4 fruit fly cellular contexts compared by ENCODE assay signal in genomic region chr2L:21828791-21829184, dm6.
TF ChIP-seq lines count a peak whose summit lies in the region.

No protein-coding gene starts in this region.

- TF ChIP-seq CTCF in whole organism, embryonic (GFP tag; optimal IDR thresholded peaks at IDR 0.05; lab: Kevin White, UChicago): no peak

TF ChIP-seq in whole organism, adult, 20 proteins besides CTCF, POLR2A, EP300 and RAD21:
- peak; percentile 37 for TF ChIP-seq kay (GFP tag; lab: Kevin White, UChicago; ENCODE audit: borderline replicate concordance)
- no peak for TF ChIP-seq CG1620 (GFP tag; optimal IDR thresholded peaks at IDR 0.05; lab: Kevin White, UChicago)
- peak; percentile 2 for TF ChIP-seq ovo (GFP tag; optimal IDR thresholded peaks at IDR 0.05; lab: Kevin White, UChicago)

TF ChIP-seq in whole organism, embryonic, 481 proteins besides CTCF, POLR2A, EP300 and RAD21 (continues in another document):
- TF ChIP-seq CG2199 (GFP tag; IDR thresholded peaks at IDR 0.05; lab: Robert Waterston, UW): peak; percentile 93
- no peak for TF ChIP-seq twi (tag; optimal IDR thresholded peaks at IDR 0.05; lab: Kevin White, UChicago)
- TF ChIP-seq CG9727 (GFP tag; optimal IDR thresholded peaks at IDR 0.05; lab: Kevin White, UChicago): peak; percentile 7
- no peak for TF ChIP-seq CG6791 (GFP tag; IDR thresholded peaks at IDR 0.05; lab: Robert Waterston, UW; ENCODE audit: partially characterized antibody)
- TF ChIP-seq Meics (GFP tag; optimal IDR thresholded peaks at IDR 0.05; lab: Kevin White, UChicago): peak; percentile 95
- TF ChIP-seq pros (GFP tag; optimal IDR thresholded peaks at IDR 0.05; lab: Kevin White, UChicago): peak; percentile 15
- TF ChIP-seq MBD-R2 (GFP tag; IDR thresholded peaks at IDR 0.05; lab: Robert Waterston, UW): no peak
- TF ChIP-seq CG13624 (GFP tag; optimal IDR thresholded peaks at IDR 0.05; lab: Kevin White, UChicago): no peak
- no peak for TF ChIP-seq CHES-1-like (GFP tag; optimal IDR thresholded peaks at IDR 0.05; lab: Kevin White, UChicago)
- peak; percentile 3 for TF ChIP-seq org-1 (GFP tag; optimal IDR thresholded peaks at IDR 0.05; lab: Kevin White, UChicago)
- TF ChIP-seq kni (GFP tag; optimal IDR thresholded peaks at IDR 0.05; lab: Kevin White, UChicago): peak; percentile 40
- no peak for TF ChIP-seq YL-1 (GFP tag; optimal IDR thresholded peaks at IDR 0.05; lab: Kevin White, UChicago)
- no peak for TF ChIP-seq CG8089 (GFP tag; optimal IDR thresholded peaks at IDR 0.05; lab: Kevin White, UChicago)
- TF ChIP-seq NC2β (GFP tag; optimal IDR thresholded peaks at IDR 0.05; lab: Kevin White, UChicago): no peak
- no peak for TF ChIP-seq Hr78 (GFP tag; optimal IDR thresholded peaks at IDR 0.05; lab: Kevin White, UChicago)
- no peak for TF ChIP-seq CG2116 (GFP tag; optimal IDR thresholded peaks at IDR 0.05; lab: Kevin White, UChicago)
- peak; percentile 19 for TF ChIP-seq Hey (tag; optimal IDR thresholded peaks at IDR 0.05; lab: Kevin White, UChicago)
- no peak for TF ChIP-seq tll (GFP tag; optimal IDR thresholded peaks at IDR 0.05; lab: Kevin White, UChicago)
- no peak for TF ChIP-seq ara (GFP tag; IDR thresholded peaks at IDR 0.05; lab: Robert Waterston, UW)
- no peak for TF ChIP-seq CG10462 (GFP tag; optimal IDR thresholded peaks at IDR 0.05; lab: Kevin White, UChicago)
- no peak for TF ChIP-seq HLH4C (GFP tag; IDR thresholded peaks at IDR 0.05; lab: Robert Waterston, UW; ENCODE audit: partially characterized antibody)
- no peak for TF ChIP-seq CG33213 (GFP tag; optimal IDR thresholded peaks at IDR 0.05; lab: Kevin White, UChicago)
- no peak for TF ChIP-seq HHEX (GFP tag; optimal IDR thresholded peaks at IDR 0.05; lab: Kevin White, UChicago)
- no peak for TF ChIP-seq schlank (tag; optimal IDR thresholded peaks at IDR 0.05; lab: Kevin White, UChicago)
- TF ChIP-seq inv (GFP tag; IDR thresholded peaks at IDR 0.05; lab: Robert Waterston, UW; ENCODE audit: partially characterized antibody): no peak
- TF ChIP-seq CG4707 (GFP tag; optimal IDR thresholded peaks at IDR 0.05; lab: Kevin White, UChicago): no peak
- no peak for TF ChIP-seq Dbx (GFP tag; IDR thresholded peaks at IDR 0.05; lab: Robert Waterston, UW)
- no peak for TF ChIP-seq gcm2 (GFP tag; optimal IDR thresholded peaks at IDR 0.05; lab: Kevin White, UChicago)
- no peak for TF ChIP-seq hb (GFP tag; IDR thresholded peaks at IDR 0.05; lab: Robert Waterston, UW; ENCODE audit: partially characterized antibody)
- TF ChIP-seq Deaf1 (tag; optimal IDR thresholded peaks at IDR 0.05; lab: Kevin White, UChicago): peak; percentile 81

TF ChIP-seq in whole organism, prepupa, 60 proteins besides CTCF, POLR2A, EP300 and RAD21:
- TF ChIP-seq svp (GFP tag; lab: Kevin White, UChicago) (peak; percentile 77), Eip78C (GFP tag; lab: Kevin White, UChicago) (peak; percentile 29), CG10669 (GFP tag; optimal IDR thresholded peaks at IDR 0.05; lab: Kevin White, UChicago) (no peak), CG11902 (GFP tag; optimal IDR thresholded peaks at IDR 0.05; lab: Kevin White, UChicago) (no peak), Sox102F (GFP tag; optimal IDR thresholded peaks at IDR 0.05; lab: Kevin White, UChicago) (no peak)

TF ChIP-seq in whole organism, pupa, 21 proteins besides CTCF, POLR2A, EP300 and RAD21:
- TF ChIP-seq CG17806 (tag; optimal IDR thresholded peaks at IDR 0.05; lab: Kevin White, UChicago): no peak
- TF ChIP-seq fd96Ca (GFP tag; IDR thresholded peaks at IDR 0.05; lab: Robert Waterston, UW): no peak
- no peak for TF ChIP-seq CG12605 (GFP tag; IDR thresholded peaks at IDR 0.05; lab: Robert Waterston, UW)
- TF ChIP-seq CG13204 (GFP tag; optimal IDR thresholded peaks at IDR 0.05; lab: Kevin White, UChicago): peak; percentile 22
- no peak for TF ChIP-seq CG4496 (GFP tag; IDR thresholded peaks at IDR 0.05; lab: Robert Waterston, UW)
